Worm (Caenorhabditis elegans) whole organism, L4/young adult: ENCODE measurements around the gene C18D4.12.

ENCODE experiments used
- W03F9.2 ChIP-seq: fragments of 150-350 bp; optimal IDR thresholded peaks from 2 replicates; lab custom pipeline; 2014; ENCODE audit warnings: missing biosample characterization, missing genetic modification characterization
- dao-5 ChIP-seq: sonication (generic microtip); optimal IDR thresholded peaks from 2 replicates; lab custom pipeline; 2016; ENCODE audit warnings: missing genotype, missing genetic modification characterization, moderate library complexity, missing compliant biosample characterization
- him-1 ChIP-seq: sonication (generic microtip); optimal IDR thresholded peaks from 2 replicates; lab custom pipeline; 2016; ENCODE audit warnings: missing genotype, missing genetic modification reagents, missing genetic modification characterization, missing compliant biosample characterization

The C18D4.12 gene

DNA sequence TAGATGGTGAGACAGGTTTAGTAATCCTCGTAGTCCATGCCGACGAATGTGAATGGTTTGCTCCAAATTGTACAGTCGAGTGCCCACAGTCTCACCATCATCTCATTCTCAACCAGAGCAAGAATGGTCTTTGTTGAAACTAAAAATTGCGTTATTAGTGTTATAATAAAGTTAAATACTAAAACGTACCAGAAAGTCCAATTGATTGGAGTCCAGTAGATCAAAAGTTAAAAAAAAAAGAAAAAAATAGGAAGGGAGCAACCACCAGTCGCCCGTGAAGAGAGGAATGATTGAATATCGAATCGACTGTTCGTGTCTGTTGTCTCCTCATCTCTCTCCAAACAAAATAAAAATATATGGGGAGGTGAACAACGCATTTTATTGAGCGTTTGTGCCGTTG, at the start of gene C18D4.12:
Gene C18D4.12, minus strand, starts transcription at position 101 of the 400 bp plus-strand sequence.
- TF ChIP-seq dao-5 (tag; lab: Kevin White, UChicago), result no peak
- TF ChIP-seq him-1 (tag; lab: Kevin White, UChicago), result no peak
- no peak for TF ChIP-seq W03F9.2

DNA sequence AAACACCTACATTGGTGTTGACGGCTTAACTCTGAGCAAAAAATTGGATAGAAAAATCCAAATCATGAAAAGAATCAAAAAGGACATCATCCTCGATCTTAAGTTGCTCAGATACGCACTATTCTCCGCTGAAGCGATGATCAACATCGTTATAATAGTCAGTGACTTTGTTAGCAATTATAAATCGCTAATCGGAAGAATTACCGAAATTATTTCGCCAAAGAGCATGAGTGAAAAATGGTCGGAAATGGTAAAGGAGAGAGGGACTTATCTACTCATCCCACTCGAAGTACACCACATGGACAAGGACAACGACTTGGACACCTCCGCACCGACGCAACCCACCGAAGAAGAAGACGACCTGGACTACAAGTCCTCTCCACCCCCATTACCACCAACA, 49.6 kb upstream of the C18D4.12 start:
- TF ChIP-seq dao-5 (tag; lab: Kevin White, UChicago) (no peak), him-1 (tag; lab: Kevin White, UChicago) (no peak), W03F9.2 (no peak)

- TF ChIP-seq dao-5 (tag; lab: Kevin White, UChicago) (no peak), him-1 (tag; lab: Kevin White, UChicago) (no peak), W03F9.2 (no peak)
Measured at ce11 chrV:17566850-17567249, 36.5 kb upstream of the C18D4.12 start, which contains the start of gene C38D9.2. C38D9.2 (plus strand) TSS chrV:17567150.

ce11 chrV:17565903-17566302, 35.5 kb upstream of the C18D4.12 start, which contains the start of gene fbxa-171:
fbxa-171 (minus strand) TSS chrV:17566003.
- TF ChIP-seq W03F9.2 (no peak), him-1 (tag; lab: Kevin White, UChicago) (no peak)

DNA sequence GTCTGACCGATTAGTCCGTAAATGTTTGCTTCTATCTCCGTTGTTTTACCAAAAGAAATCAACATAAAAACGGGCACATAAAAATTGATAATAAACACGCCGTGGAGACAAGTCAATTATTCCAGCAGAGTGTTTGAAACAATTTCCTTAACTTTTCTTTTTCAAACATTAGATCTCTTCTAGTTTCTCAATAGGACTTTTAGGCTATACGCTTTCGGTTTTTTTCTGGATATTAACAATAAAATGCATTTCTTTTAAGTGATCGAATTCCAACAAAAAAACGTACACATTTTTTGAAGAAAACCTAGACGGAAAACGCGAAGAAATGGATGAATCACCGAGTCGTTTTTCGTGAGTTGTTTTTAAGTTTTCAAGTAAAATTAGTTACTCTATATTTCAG, 28.6 kb upstream of the C18D4.12 start, which contains the start of gene fbxa-172:
Gene fbxa-172, plus strand, starts transcription at position 301 of the 400 bp plus-strand sequence.
- TF ChIP-seq dao-5 (tag; lab: Kevin White, UChicago), result no peak
- no peak for TF ChIP-seq W03F9.2
- TF ChIP-seq him-1 (tag; lab: Kevin White, UChicago), result no peak

- no peak for TF ChIP-seq W03F9.2
- no peak for TF ChIP-seq him-1 (tag; lab: Kevin White, UChicago)
- TF ChIP-seq dao-5 (tag; lab: Kevin White, UChicago), result no peak
Measured at ce11 chrV:17558377-17558776, 28.0 kb upstream of the C18D4.12 start, which contains the start of gene fbxa-174. fbxa-174 (minus strand) TSS chrV:17558477.

DNA sequence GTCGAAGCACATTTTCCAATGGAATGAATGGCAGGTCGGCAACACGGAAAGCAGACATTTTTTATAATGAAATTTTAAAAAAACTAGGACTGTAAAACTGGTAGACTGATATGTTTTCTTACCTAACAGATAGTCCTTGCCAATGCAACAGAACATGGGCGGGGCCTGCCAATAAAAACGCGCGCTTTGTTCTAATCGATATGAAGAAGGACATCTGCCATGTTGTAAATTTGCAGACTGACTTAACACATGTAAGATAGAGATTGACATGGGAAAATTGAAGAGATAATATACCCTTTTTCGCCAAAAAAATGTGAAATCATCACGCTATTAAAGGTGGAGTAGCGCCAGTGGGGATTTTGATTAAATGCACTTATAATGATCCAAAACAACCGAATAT, 22.4 kb upstream of the C18D4.12 start, which contains the start of gene C38D9.8:
Gene C38D9.8, minus strand, starts transcription at position 101 of the 400 bp plus-strand sequence.
- TF ChIP-seq him-1 (tag; lab: Kevin White, UChicago) (no peak), dao-5 (tag; lab: Kevin White, UChicago) (no peak), W03F9.2 (no peak)

DNA sequence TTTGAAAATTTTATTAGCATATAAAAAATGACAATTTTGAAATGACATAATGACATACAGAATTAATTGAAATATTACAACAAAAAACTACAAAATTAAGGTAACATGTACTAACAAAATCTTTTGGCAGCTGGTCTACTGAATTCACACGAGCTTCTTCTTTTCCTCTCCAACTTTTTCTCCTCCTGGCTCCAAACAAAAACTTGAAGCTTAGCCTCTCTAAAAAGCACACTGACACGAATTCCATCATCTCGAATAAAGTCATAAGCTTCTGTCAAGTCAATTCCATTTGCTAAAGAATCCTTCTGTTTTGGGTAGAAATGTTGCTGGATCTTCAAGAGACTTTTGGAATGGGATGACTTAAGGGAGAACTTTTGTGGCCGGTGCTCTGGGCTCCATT, 21.0 kb upstream of the C18D4.12 start:
- no peak for TF ChIP-seq dao-5 (tag; lab: Kevin White, UChicago)
- no peak for TF ChIP-seq him-1 (tag; lab: Kevin White, UChicago)
- no peak for TF ChIP-seq W03F9.2

DNA sequence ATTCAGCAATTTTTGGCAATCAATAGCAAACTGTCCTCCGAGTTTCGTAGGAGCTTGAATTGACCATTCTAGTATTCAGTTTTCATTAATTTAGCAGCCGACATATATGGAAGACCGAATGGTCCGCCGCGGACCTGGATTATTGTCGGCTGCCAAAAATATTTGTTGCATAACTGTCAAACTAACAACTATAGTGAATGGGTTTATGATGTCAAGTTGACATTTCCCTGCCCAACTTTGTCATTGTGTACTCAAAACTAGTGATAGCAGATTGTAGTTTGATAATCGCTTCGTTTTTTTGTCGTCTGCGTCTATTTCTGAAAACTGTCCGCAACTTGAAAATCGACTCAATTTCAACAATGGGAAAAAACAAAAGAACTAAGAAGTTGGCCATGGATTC, 19.0 kb upstream of the C18D4.12 start, which contains the start of gene fbxa-176:
Gene fbxa-176, plus strand, starts transcription at position 314 of the 400 bp plus-strand sequence.
- TF ChIP-seq W03F9.2 (no peak), dao-5 (tag; lab: Kevin White, UChicago) (no peak), him-1 (tag; lab: Kevin White, UChicago) (no peak)

DNA sequence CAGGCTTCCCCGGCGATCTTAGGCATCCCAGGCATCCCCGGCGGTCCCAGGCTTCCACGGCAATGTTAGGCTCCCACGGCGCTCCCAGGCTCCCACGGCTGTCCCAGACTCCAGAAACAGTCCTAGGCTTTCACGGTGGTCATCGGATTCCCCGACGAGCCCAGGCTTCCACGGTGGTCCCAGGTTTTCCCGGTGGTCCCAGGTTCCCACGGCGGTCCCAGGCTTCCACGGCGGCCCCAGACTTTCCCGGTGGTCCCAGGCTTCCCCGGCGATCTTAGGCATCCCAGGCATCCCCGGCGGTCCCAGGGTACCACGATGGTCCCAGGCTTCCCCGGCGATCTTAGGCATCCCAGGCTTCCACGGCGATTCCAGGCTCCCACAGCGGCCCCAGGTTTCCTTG, 18.2 kb upstream of the C18D4.12 start:
- TF ChIP-seq him-1 (tag; lab: Kevin White, UChicago) (no peak), W03F9.2 (no peak), dao-5 (tag; lab: Kevin White, UChicago) (no peak)

DNA sequence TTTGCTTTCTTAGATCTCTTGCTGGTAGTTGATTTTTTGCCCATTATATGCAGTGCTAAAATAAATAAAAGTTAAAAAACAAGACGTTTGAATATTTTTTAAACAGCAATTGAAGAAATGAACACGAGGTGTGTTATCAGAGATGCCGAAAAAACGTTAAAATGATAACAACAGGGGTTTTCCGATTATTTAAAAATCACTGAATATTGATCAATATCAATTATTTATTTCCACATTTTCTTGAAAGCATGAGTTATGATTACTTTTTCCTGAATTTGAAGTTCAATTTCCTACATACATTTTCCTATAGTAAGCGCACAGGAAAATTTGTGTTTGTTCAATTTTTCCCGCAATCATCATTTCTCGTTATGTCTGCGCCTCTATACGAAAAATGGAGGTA, 16.5 kb upstream of the C18D4.12 start:
- no peak for TF ChIP-seq him-1 (tag; lab: Kevin White, UChicago)
- TF ChIP-seq dao-5 (tag; lab: Kevin White, UChicago), result no peak
- no peak for TF ChIP-seq W03F9.2

DNA sequence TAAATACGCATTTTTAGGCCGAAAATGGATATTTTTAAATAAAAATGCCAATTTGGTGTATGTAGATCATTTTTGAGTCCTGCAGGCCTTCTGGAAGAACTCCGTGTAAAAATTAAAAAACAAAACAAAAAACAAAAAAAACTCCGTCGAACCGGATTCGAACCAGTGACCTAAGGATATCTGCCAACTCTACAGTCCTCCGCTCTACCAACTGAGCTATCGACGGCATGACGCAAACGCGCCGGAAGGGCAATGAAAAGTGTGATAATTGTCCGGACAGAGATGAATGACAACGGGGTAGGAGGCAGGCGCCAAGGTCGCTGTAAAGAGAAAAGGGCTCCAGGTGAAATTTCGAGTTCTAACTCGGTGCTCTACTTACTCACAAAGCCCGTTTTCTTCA, 11.9 kb upstream of the C18D4.12 start:
- no peak for TF ChIP-seq dao-5 (tag; lab: Kevin White, UChicago)
- no peak for TF ChIP-seq W03F9.2
- no peak for TF ChIP-seq him-1 (tag; lab: Kevin White, UChicago)

- TF ChIP-seq dao-5 (tag; lab: Kevin White, UChicago), result no peak
- no peak for TF ChIP-seq W03F9.2
- TF ChIP-seq him-1 (tag; lab: Kevin White, UChicago), result no peak
Measured at ce11 chrV:17540295-17540694, 9.9 kb upstream of the C18D4.12 start, which contains the start of gene srz-25. srz-25 (plus strand) TSS chrV:17540595.

ce11 chrV:17539289-17539688, 8.9 kb upstream of the C18D4.12 start:
- no peak for TF ChIP-seq W03F9.2
- no peak for TF ChIP-seq dao-5 (tag; lab: Kevin White, UChicago)
- TF ChIP-seq him-1 (tag; lab: Kevin White, UChicago), result no peak

ce11 chrV:17538279-17538896, 8.0 kb upstream of the C18D4.12 start, which contains the start of gene C18D4.6:
C18D4.6 (minus strand) TSS chrV:17538375.
- TF ChIP-seq him-1 (tag; lab: Kevin White, UChicago) (no peak), dao-5 (tag; lab: Kevin White, UChicago) (no peak), W03F9.2 (no peak)
